Fruit fly (Drosophila melanogaster) whole organism, wandering third instar larva: ENCODE results near the gene Prp6.

ENCODE experiments used
- Abd-B ChIP-seq: fragments of >200 bp; optimal IDR thresholded peaks from 2 replicates; lab custom pipeline; 2017; ENCODE audit warnings: missing biosample characterization, missing genetic modification characterization
- HLH106 ChIP-seq: fragments of 200-800 bp; optimal IDR thresholded peaks from 3 replicates; lab custom pipeline; 2019; ENCODE audit warnings: missing biosample characterization, mild to moderate bottlenecking, missing genetic modification characterization, moderate library complexity
- N ChIP-seq: fragments of >200 bp; optimal IDR thresholded peaks from 2 replicates; lab custom pipeline; 2018; ENCODE audit warnings: missing biosample characterization, missing external identifiers, missing genetic modification characterization
- Rel ChIP-seq, 2 experiments: fragments of 200-800 bp; sonication (Bioruptor generic) in 1 of 2; optimal IDR thresholded peaks; 2 replicates in 1 of 2; 3 replicates in 1 of 2; lab custom pipeline; 2016 to 2019; ENCODE audit warnings: mild to moderate bottlenecking in 2 of 2, missing biosample characterization in 2 of 2, missing genetic modification characterization in 2 of 2, moderate library complexity in 1 of 2
- Sp1 ChIP-seq: fragments of 200-800 bp; sonication (Bioruptor generic); optimal IDR thresholded peaks from 3 replicates; lab custom pipeline; 2019; ENCODE audit warnings: missing biosample characterization, mild to moderate bottlenecking, missing genetic modification characterization, moderate library complexity
- dmrt93B ChIP-seq: fragments of 200-800 bp; sonication (Bioruptor generic); optimal IDR thresholded peaks from 2 replicates; lab custom pipeline; 2018; ENCODE audit warnings: missing biosample characterization, mild to moderate bottlenecking, missing genetic modification characterization
- h ChIP-seq: fragments of 200-800 bp; sonication (Bioruptor generic); optimal IDR thresholded peaks from 3 replicates; lab custom pipeline; 2016; ENCODE audit warnings: missing biosample characterization, mild to moderate bottlenecking, missing genetic modification characterization
- psq ChIP-seq: fragments of 200-800 bp; sonication (Bioruptor generic); optimal IDR thresholded peaks from 3 replicates; lab custom pipeline; 2017; ENCODE audit warnings: missing biosample characterization, mild to moderate bottlenecking, missing genetic modification characterization, moderate library complexity
- tai ChIP-seq: sonication (Bioruptor generic); optimal IDR thresholded peaks from 2 replicates; lab custom pipeline; 2016; ENCODE audit warnings: missing biosample characterization, missing genetic modification characterization
- usp ChIP-seq: fragments of >200 bp; optimal IDR thresholded peaks from 2 replicates; lab custom pipeline; 2017; ENCODE audit warnings: missing biosample characterization, missing genetic modification characterization

dm6 chr3L:18865447-18866367, 39.5 kb upstream of the Prp6 start, which contains the start of gene CG14074:
- TF ChIP-seq tai (GFP tag; lab: Kevin White, UChicago) (no peak), Sp1 (no peak), usp (no peak), HLH106 (tag; lab: Kevin White, UChicago) (no peak), psq (no peak), N (GFP tag; lab: Kevin White, UChicago) (no peak), h (no peak), dmrt93B (GFP tag; lab: Kevin White, UChicago) (no peak), Abd-B (GFP tag; lab: Kevin White, UChicago) (no peak), Rel (GFP tag; optimal IDR thresholded peaks at IDR 0.05; lab: Kevin White, UChicago) (no peak), Rel (tag; optimal IDR thresholded peaks at IDR 0.05; lab: Kevin White, UChicago) (peak; percentile 52)
